Fruit fly (Drosophila melanogaster): ENCODE data around the gene DppIII.
A peak's percentile ranks its signal among the peaks of the same experiment; 100 is the strongest.

The DppIII gene

DNA sequence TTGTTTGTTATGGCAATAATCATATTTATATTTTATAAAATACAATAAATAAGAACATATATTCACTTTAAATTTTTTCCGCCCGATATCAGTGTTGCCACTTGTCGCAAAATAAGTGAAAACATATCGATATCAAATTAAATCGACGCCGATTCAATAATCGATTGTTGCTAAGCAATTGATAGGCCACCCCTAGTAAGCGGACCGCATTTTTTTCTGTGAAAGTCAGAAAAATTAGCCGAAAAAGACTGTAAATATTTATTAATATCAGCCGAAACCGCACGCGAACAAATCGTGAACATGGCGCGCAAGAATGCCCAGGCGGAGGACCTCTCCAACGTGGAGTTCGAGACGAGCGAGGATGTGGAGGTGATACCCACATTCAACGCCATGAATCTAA is 31.2 kb upstream of the DppIII start, which contains the start of gene CG7483:
Gene CG7483 (plus strand): TSS at position 171 of the 400 bp plus-strand sequence.
- TF ChIP-seq Myc (optimal IDR thresholded peaks at IDR 0.05), result no peak
- no peak for TF ChIP-seq Abd-B (GFP tag; optimal IDR thresholded peaks at IDR 0.05)
- TF ChIP-seq GATAd (GFP tag; optimal IDR thresholded peaks at IDR 0.05), result no peak
- no peak for TF ChIP-seq br (GFP tag; optimal IDR thresholded peaks at IDR 0.05)
- no peak for TF ChIP-seq h (GFP tag; optimal IDR thresholded peaks at IDR 0.05)
- no peak for TF ChIP-seq rgr (GFP tag; optimal IDR thresholded peaks at IDR 0.05)
- TF ChIP-seq sage (GFP tag; optimal IDR thresholded peaks at IDR 0.05), result no peak
- no peak for TF ChIP-seq sv (GFP tag; optimal IDR thresholded peaks at IDR 0.05)
- no peak for TF ChIP-seq Rel (GFP tag; optimal IDR thresholded peaks at IDR 0.05)
- TF ChIP-seq Rel (tag; optimal IDR thresholded peaks at IDR 0.05), result no peak
- TF ChIP-seq dmrt93B (GFP tag; optimal IDR thresholded peaks at IDR 0.05), result no peak
- TF ChIP-seq Hr78 (GFP tag; optimal IDR thresholded peaks at IDR 0.05), result no peak
- TF ChIP-seq fru (GFP tag; optimal IDR thresholded peaks at IDR 0.05), result no peak
- no peak for TF ChIP-seq CG32264 (GFP tag; optimal IDR thresholded peaks at IDR 0.05)
- no peak for TF ChIP-seq HLH106 (tag; optimal IDR thresholded peaks at IDR 0.05)
- TF ChIP-seq Mio (GFP tag; optimal IDR thresholded peaks at IDR 0.05), result no peak
- no peak for TF ChIP-seq Hnf4 (GFP tag; optimal IDR thresholded peaks at IDR 0.05)
- no peak for TF ChIP-seq Vsx2 (GFP tag; optimal IDR thresholded peaks at IDR 0.05; ENCODE audit: partially characterized antibody)
- no peak for TF ChIP-seq Jra (GFP tag; optimal IDR thresholded peaks at IDR 0.05)
- TF ChIP-seq Hr83 (GFP tag; optimal IDR thresholded peaks at IDR 0.05; ENCODE audit: poor library complexity, severe bottlenecking), result no peak
- no peak for TF ChIP-seq pan (optimal IDR thresholded peaks at IDR 0.05)

DNA sequence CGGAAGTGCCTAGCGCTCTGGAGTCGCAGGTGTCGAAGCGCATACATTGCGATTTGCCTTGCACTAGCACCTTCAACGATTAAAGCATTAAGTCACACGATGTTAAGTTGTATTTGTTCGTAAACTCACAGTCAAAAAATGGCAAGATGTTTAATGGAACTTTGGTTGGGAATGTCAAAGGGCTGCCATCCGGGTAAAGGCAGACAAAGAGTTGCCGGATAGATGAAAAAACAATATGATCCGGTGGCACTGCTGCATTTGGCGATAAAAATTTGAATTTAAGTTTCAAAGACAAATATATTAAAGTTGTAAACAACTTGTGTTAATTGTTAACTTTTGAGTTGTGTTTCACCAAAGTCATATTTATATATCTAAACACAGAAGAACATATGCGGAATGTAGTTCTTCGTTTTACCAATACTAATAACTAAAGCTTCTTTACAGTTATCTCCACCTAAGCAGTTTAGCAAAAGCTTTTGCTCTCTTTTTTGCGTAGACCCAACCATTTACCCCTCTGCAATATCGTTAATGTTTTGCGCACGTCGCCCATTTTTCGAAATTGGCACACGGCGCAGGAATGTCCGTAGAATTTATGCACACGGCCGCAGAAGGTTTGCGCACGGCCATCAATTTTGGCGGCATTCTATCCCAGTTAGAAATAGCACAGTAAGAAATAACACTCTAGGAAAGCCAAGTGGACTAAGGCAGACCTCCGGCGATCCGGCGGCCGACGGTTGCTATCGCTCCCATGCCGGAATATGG is 27.7 kb upstream of the DppIII start, which contains the start of gene Coq2:
Gene Coq2 (minus strand): TSS at position 200 of the 762 bp plus-strand sequence.
- TF ChIP-seq Dif (GFP tag; optimal IDR thresholded peaks at IDR 0.05; ENCODE audit: partially characterized antibody) (peak; percentile 100), CrebA (GFP tag; optimal IDR thresholded peaks at IDR 0.05; ENCODE audit: borderline replicate concordance) (no peak), rgr (GFP tag; optimal IDR thresholded peaks at IDR 0.05) (no peak), Myc (optimal IDR thresholded peaks at IDR 0.05) (peak; percentile 28), br (GFP tag; optimal IDR thresholded peaks at IDR 0.05) (no peak), dsf (GFP tag; optimal IDR thresholded peaks at IDR 0.05; ENCODE audit: borderline replicate concordance) (no peak), dl (GFP tag; optimal IDR thresholded peaks at IDR 0.05; ENCODE audit: insufficient read depth in 1 of 2, partially characterized antibody in 2 of 2) (peak; percentile 100), Vsx2 (GFP tag; optimal IDR thresholded peaks at IDR 0.05; ENCODE audit: partially characterized antibody) (peak; percentile 100)

DNA sequence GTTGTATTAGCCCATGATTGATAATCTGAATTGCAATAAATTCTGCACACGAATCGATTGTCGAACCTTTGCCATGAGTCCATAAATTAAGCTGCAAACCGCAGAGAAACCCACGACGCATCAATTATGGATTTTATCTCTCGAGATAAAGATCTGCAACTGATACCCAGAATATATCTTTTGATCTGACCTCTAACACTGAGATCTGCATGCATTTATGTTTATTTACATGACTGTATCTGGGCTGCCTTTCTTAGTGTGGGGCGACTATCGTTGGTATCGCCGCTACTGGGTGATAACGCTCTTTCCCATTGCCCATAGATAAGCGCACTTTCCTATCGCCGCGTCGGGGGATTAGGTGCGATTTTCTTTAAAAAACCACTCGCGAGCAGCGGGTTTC is 27.0 kb upstream of the DppIII start, which contains the start of gene Ctr1B:
Gene Ctr1B (plus strand): TSS at position 398 of the 400 bp plus-strand sequence.
- TF ChIP-seq Mio (GFP tag; optimal IDR thresholded peaks at IDR 0.05) (no peak), Dif (GFP tag; optimal IDR thresholded peaks at IDR 0.05; ENCODE audit: partially characterized antibody) (peak; percentile 13), dl (GFP tag; optimal IDR thresholded peaks at IDR 0.05; ENCODE audit: insufficient read depth in 1 of 2, partially characterized antibody in 2 of 2) (peak in 1 of 2 experiments; percentile 9), Vsx2 (GFP tag; optimal IDR thresholded peaks at IDR 0.05; ENCODE audit: partially characterized antibody) (peak; percentile 47)

DNA sequence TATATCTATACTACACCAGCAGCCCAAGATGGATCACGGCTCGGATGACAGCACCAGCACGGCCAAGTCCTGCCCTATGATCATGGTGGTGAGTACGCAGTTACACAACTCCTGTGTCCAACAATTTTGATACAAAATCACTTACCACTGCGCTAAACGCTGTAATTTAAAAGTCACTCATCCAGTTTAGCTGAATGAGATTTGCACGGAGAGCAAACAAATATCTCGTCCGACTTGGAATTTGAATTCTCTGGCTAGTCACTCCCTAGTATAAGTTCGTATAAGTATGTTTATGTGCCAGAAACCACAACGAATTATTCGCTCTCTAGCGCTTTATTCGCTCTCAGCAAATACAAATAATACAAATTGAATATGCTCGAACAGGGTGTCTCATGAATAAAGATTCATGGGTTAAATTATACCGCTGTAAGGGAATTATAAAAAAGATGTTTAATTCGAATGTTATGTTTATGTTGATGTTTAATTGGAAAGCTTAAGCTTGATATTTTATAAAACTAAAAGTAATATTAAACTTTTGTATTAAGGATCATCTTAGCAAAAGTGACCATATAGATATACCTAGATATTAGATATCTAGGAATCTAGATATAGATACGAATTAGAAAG is 26.4 kb upstream of the DppIII start:
- TF ChIP-seq Rel (GFP tag; optimal IDR thresholded peaks at IDR 0.05), result no peak
- peak; percentile 57 for TF ChIP-seq Rel (tag; optimal IDR thresholded peaks at IDR 0.05)
- peak in 1 of 2 experiments; percentile 5 for TF ChIP-seq foxo (GFP tag; optimal IDR thresholded peaks at IDR 0.05)
- TF ChIP-seq HLH106 (tag; optimal IDR thresholded peaks at IDR 0.05), result no peak

DNA sequence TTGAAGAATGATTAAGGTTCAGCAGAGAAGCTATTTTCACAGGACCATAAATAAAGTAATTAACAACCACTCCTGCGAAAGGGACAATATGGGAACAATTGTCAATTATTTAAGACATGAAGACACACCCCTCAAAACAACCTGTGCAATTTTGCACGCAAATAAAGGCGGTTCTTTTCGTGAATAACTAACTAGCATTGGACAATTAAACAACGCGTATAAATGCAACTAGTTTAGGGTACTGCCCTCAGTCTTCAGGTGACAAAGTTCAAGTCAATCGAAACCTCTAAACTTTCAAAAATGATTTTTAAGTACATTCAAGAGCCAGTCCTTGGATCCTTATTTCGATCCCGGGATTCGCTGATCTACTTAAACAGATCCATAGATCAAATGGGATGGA is 22.8 kb upstream of the DppIII start, which contains the start of gene Or85a:
Gene Or85a (plus strand): TSS at position 301 of the 400 bp plus-strand sequence.
- TF ChIP-seq Jra (GFP tag; optimal IDR thresholded peaks at IDR 0.05), result no peak
- TF ChIP-seq usp (GFP tag; optimal IDR thresholded peaks at IDR 0.05), result no peak
- TF ChIP-seq HLH106 (tag; optimal IDR thresholded peaks at IDR 0.05), result no peak
- no peak for TF ChIP-seq Hr83 (GFP tag; optimal IDR thresholded peaks at IDR 0.05; ENCODE audit: poor library complexity, severe bottlenecking)
- no peak for TF ChIP-seq h (GFP tag; optimal IDR thresholded peaks at IDR 0.05)
- no peak for TF ChIP-seq sage (GFP tag; optimal IDR thresholded peaks at IDR 0.05)
- no peak for TF ChIP-seq Hnf4 (GFP tag; optimal IDR thresholded peaks at IDR 0.05)
- no peak for TF ChIP-seq OdsH (GFP tag; optimal IDR thresholded peaks at IDR 0.05)
- no peak for TF ChIP-seq Dfd (GFP tag; optimal IDR thresholded peaks at IDR 0.05)
- no peak for TF ChIP-seq dmrt93B (GFP tag; optimal IDR thresholded peaks at IDR 0.05)
- no peak for TF ChIP-seq Hr78 (GFP tag; optimal IDR thresholded peaks at IDR 0.05)
- TF ChIP-seq Mio (GFP tag; optimal IDR thresholded peaks at IDR 0.05), result no peak
- TF ChIP-seq GATAd (GFP tag; optimal IDR thresholded peaks at IDR 0.05), result no peak
- TF ChIP-seq jim (GFP tag; optimal IDR thresholded peaks at IDR 0.05), result no peak
- no peak for TF ChIP-seq sv (GFP tag; optimal IDR thresholded peaks at IDR 0.05)
- no peak for TF ChIP-seq CrebA (GFP tag; optimal IDR thresholded peaks at IDR 0.05; ENCODE audit: borderline replicate concordance)
- TF ChIP-seq lola (GFP tag; optimal IDR thresholded peaks at IDR 0.05), result no peak
- no peak for TF ChIP-seq ey (GFP tag; optimal IDR thresholded peaks at IDR 0.05)

Measured in whole organism, wandering third instar larva.